Worm (Caenorhabditis elegans) whole organism, L4 larva: ENCODE data around the gene C55C3.73.

Experiments
- F37D6.2 ChIP-seq: sonication (generic microtip); optimal IDR thresholded peaks from 2 replicates; lab custom pipeline; 2016; ENCODE audit warnings: mild to moderate bottlenecking, missing genetic modification characterization, missing compliant biosample characterization
- R02D3.7 ChIP-seq: fragments of 150-350 bp; sonication (generic microtip); optimal IDR thresholded peaks from 3 replicates; lab custom pipeline; 2014; ENCODE audit warnings: missing biosample characterization, missing genetic modification characterization
- T20F7.1 ChIP-seq: fragments of 200-800 bp; sonication (Bioruptor generic); optimal IDR thresholded peaks from 2 replicates; lab custom pipeline; 2018; ENCODE audit warnings: mild to moderate bottlenecking, missing genetic modification characterization, missing compliant biosample characterization
- Y48G9A.11 ChIP-seq: fragments of 200-800 bp; sonication (Bioruptor generic); IDR thresholded peaks from 2 replicates; pipeline ENCODE4 v1.3.6; 2022; ENCODE audit warnings: missing genetic modification reagents, missing genetic modification characterization, missing compliant biosample characterization
- Y75B8A.6 ChIP-seq: fragments of 200-800 bp; sonication (Bioruptor generic); IDR thresholded peaks from 2 replicates; pipeline ENCODE4 v1.3.6; 2022; ENCODE audit warnings: missing genetic modification reagents, missing genetic modification characterization, missing compliant biosample characterization
- ZK337.2 ChIP-seq: fragments of 200-800 bp; sonication (Bioruptor generic); IDR thresholded peaks from 2 replicates; pipeline ENCODE4 v1.3.6; 2022; ENCODE audit warnings: missing genetic modification reagents, missing genetic modification characterization, missing compliant biosample characterization
- ZK546.5 ChIP-seq, 2 experiments: sonication (generic microtip); optimal IDR thresholded peaks; 2 replicates each; lab custom pipeline; 2017; ENCODE audit warnings: missing biosample characterization in 2 of 2, missing genetic modification characterization in 2 of 2
- aha-1 ChIP-seq: fragments of 150-350 bp; peaks from one replicate; lab custom pipeline; 2014; ENCODE audit warnings: missing biosample characterization, missing genetic modification characterization
- aly-2 ChIP-seq: sonication (generic microtip); optimal IDR thresholded peaks from 2 replicates; lab custom pipeline; 2018; ENCODE audit warnings: missing biosample characterization, missing genetic modification characterization
- ama-1 ChIP-seq: fragments of 150-350 bp; optimal IDR thresholded peaks from 2 replicates; lab custom pipeline; 2014; ENCODE audit warnings: inconsistent platforms, mixed read lengths
- ceh-62 ChIP-seq: sonication (generic microtip); optimal IDR thresholded peaks from 2 replicates; lab custom pipeline; 2017; ENCODE audit warnings: missing biosample characterization, missing genetic modification characterization
- ceh-82 ChIP-seq: sonication (generic microtip); optimal IDR thresholded peaks from 2 replicates; lab custom pipeline; 2017; ENCODE audit warnings: missing biosample characterization, missing genetic modification characterization
- ces-1 ChIP-seq: fragments of 150-350 bp; sonication (generic microtip); optimal IDR thresholded peaks from 4 replicates; lab custom pipeline; 2014; ENCODE audit warnings: missing biosample characterization, missing genetic modification reagents, missing genetic modification characterization
- ctbp-1 ChIP-seq: fragments of 200-800 bp; sonication (Bioruptor generic); IDR thresholded peaks from 2 replicates; pipeline ENCODE4 v1.3.6; 2022; ENCODE audit warnings: missing genetic modification reagents, missing genetic modification characterization, missing compliant biosample characterization
- daf-12 ChIP-seq: fragments of 150-350 bp; optimal IDR thresholded peaks from 2 replicates; lab custom pipeline; 2014; ENCODE audit warnings: missing biosample characterization, missing genetic modification reagents, missing genetic modification characterization
- daf-16 ChIP-seq, 3 experiments: sonication (generic microtip); optimal IDR thresholded peaks; 2 replicates each; lab custom pipeline; 2016 to 2017; ENCODE audit warnings: missing genetic modification characterization in 3 of 3, missing genetic modification reagents in 3 of 3, mild to moderate bottlenecking in 2 of 3, missing compliant biosample characterization in 2 of 3, missing biosample characterization in 1 of 3, moderate library complexity in 1 of 3
- daf-19 ChIP-seq: fragments of 200-800 bp; sonication (Bioruptor generic); conservative IDR thresholded peaks from 2 replicates; pipeline ENCODE4 v1.3.6; 2022; ENCODE audit warnings: missing genetic modification characterization, missing compliant biosample characterization
- daf-8 ChIP-seq: fragments of 200-800 bp; sonication (Bioruptor generic); IDR thresholded peaks from 2 replicates; pipeline ENCODE4 v1.3.6; 2022; ENCODE audit warnings: missing genetic modification characterization, missing compliant biosample characterization
- dmd-8 ChIP-seq: fragments of 200-800 bp; sonication (Bioruptor generic); IDR thresholded peaks from 2 replicates; pipeline ENCODE4 v1.3.6; 2022; ENCODE audit warnings: missing genetic modification characterization, missing compliant biosample characterization
- dve-1 ChIP-seq: sonication (generic microtip); optimal IDR thresholded peaks from 2 replicates; lab custom pipeline; 2017; ENCODE audit warnings: antibody characterized with exemption, mild to moderate bottlenecking, missing genetic modification characterization, missing compliant biosample characterization; ENCODE audit not compliant: insufficient read depth
- egl-27 ChIP-seq: sonication (generic microtip); optimal IDR thresholded peaks from 3 replicates; lab custom pipeline; 2017; ENCODE audit warnings: missing biosample characterization, missing genetic modification reagents, missing genetic modification characterization
- egl-43 ChIP-seq: fragments of 200-800 bp; sonication (Bioruptor generic); IDR thresholded peaks from 2 replicates; pipeline ENCODE4 v1.3.6; 2022; ENCODE audit warnings: missing genetic modification reagents, missing genetic modification characterization, missing compliant biosample characterization
- fkh-10 ChIP-seq: fragments of 150-350 bp; optimal IDR thresholded peaks from 2 replicates; lab custom pipeline; 2014; ENCODE audit warnings: missing biosample characterization, missing genetic modification reagents, missing genetic modification characterization
- gei-8 ChIP-seq: fragments of 200-800 bp; sonication (Bioruptor generic); optimal IDR thresholded peaks from 2 replicates; lab custom pipeline; 2018; ENCODE audit warnings: mild to moderate bottlenecking, missing genetic modification characterization, missing compliant biosample characterization
- hif-1 ChIP-seq, 2 experiments: sonication (generic microtip); optimal IDR thresholded peaks; 2 replicates each; lab custom pipeline; 2016 to 2017; ENCODE audit warnings: missing compliant biosample characterization in 2 of 2, missing genetic modification characterization in 2 of 2, missing genetic modification reagents in 2 of 2, missing genotype in 2 of 2, mild to moderate bottlenecking in 1 of 2
- hlh-11 ChIP-seq: fragments of 200-800 bp; sonication (Bioruptor generic); optimal IDR thresholded peaks from 2 replicates; lab custom pipeline; 2018; ENCODE audit warnings: mild to moderate bottlenecking, missing genetic modification characterization, missing compliant biosample characterization
- hlh-30 ChIP-seq: sonication (generic microtip); optimal IDR thresholded peaks from 2 replicates; lab custom pipeline; 2017; ENCODE audit warnings: antibody characterized with exemption, mild to moderate bottlenecking, missing genetic modification characterization, missing compliant biosample characterization; ENCODE audit not compliant: insufficient read depth
- jun-1 ChIP-seq: fragments of 150-350 bp; optimal IDR thresholded peaks from 2 replicates; lab custom pipeline; 2014; ENCODE audit warnings: missing biosample characterization, missing genetic modification reagents, missing genetic modification characterization
- lim-7 ChIP-seq: fragments of 200-800 bp; sonication (Bioruptor generic); IDR thresholded peaks from 2 replicates; pipeline ENCODE4 v1.3.6; 2022; ENCODE audit warnings: missing genetic modification characterization, missing compliant biosample characterization
- lin-1 ChIP-seq: fragments of 200-800 bp; sonication (Bioruptor generic); IDR thresholded peaks from 2 replicates; pipeline ENCODE4 v1.3.6; 2022; ENCODE audit warnings: missing genetic modification reagents, missing genetic modification characterization, missing compliant biosample characterization
- lin-13 ChIP-seq: fragments of 150-350 bp; optimal IDR thresholded peaks from 2 replicates; lab custom pipeline; 2014; ENCODE audit warnings: missing biosample characterization, missing genetic modification reagents, missing genetic modification characterization
- lin-15B ChIP-seq: fragments of 150-350 bp; sonication (generic microtip); optimal IDR thresholded peaks from 3 replicates; lab custom pipeline; 2014; ENCODE audit warnings: missing biosample characterization, missing genetic modification characterization
- madf-5 ChIP-seq, 2 experiments: fragments of 200-800 bp; sonication (Bioruptor generic); IDR thresholded peaks; 2 replicates each; pipeline ENCODE4 v1.3.6; 2022; ENCODE audit warnings: missing compliant biosample characterization in 2 of 2, missing genetic modification characterization in 2 of 2
- madf-9 ChIP-seq: fragments of 200-800 bp; sonication (Bioruptor generic); conservative IDR thresholded peaks from 2 replicates; pipeline ENCODE4 v1.3.6; 2022; ENCODE audit warnings: missing genetic modification reagents, missing genetic modification characterization, missing compliant biosample characterization
- mep-1 ChIP-seq: fragments of 150-350 bp; sonication (generic microtip); optimal IDR thresholded peaks from 3 replicates; lab custom pipeline; 2014; ENCODE audit warnings: missing biosample characterization, missing genetic modification characterization
- nhr-10 ChIP-seq: fragments of 150-350 bp; optimal IDR thresholded peaks from 2 replicates; lab custom pipeline; 2014; ENCODE audit warnings: missing biosample characterization, missing genetic modification characterization
- nhr-42 ChIP-seq: fragments of 200-800 bp; sonication (Bioruptor generic); IDR thresholded peaks from 2 replicates; pipeline ENCODE4 v1.3.6; 2022; ENCODE audit warnings: missing genetic modification characterization, missing compliant biosample characterization
- nhr-48 ChIP-seq: sonication (generic microtip); optimal IDR thresholded peaks from 2 replicates; lab custom pipeline; 2016; ENCODE audit warnings: mild to moderate bottlenecking, missing genetic modification characterization, missing compliant biosample characterization
- pha-4 ChIP-seq, 2 experiments: fragments of 150-350 bp in 1 of 2; fragments of 200-800 bp in 1 of 2; sonication (Bioruptor generic) in 1 of 2; IDR thresholded peaks in 1 of 2; optimal IDR thresholded peaks in 1 of 2; 2 replicates each; pipeline versions ENCODE4 v1.3.6 to Lab custom; 2014 to 2022; ENCODE audit warnings: missing genetic modification characterization in 2 of 2, missing genetic modification reagents in 2 of 2, missing biosample characterization in 1 of 2, missing compliant biosample characterization in 1 of 2
- php-3 ChIP-seq: fragments of 200-800 bp; sonication (Bioruptor generic); IDR thresholded peaks from 2 replicates; pipeline ENCODE4 v1.3.6; 2022; ENCODE audit warnings: missing genetic modification reagents, missing genetic modification characterization, missing compliant biosample characterization
- pqm-1 ChIP-seq: sonication (generic microtip); optimal IDR thresholded peaks from 2 replicates; lab custom pipeline; 2017; ENCODE audit warnings: missing biosample characterization, missing genetic modification characterization
- saeg-2 ChIP-seq: fragments of 200-800 bp; sonication (Bioruptor generic); IDR thresholded peaks from 2 replicates; pipeline ENCODE4 v1.3.6; 2022; ENCODE audit warnings: missing genetic modification reagents, missing genetic modification characterization, missing compliant biosample characterization
- set-16 ChIP-seq: fragments of 200-800 bp; sonication (Bioruptor generic); IDR thresholded peaks from 2 replicates; pipeline ENCODE4 v1.3.6; 2022; ENCODE audit warnings: missing genetic modification reagents, missing genetic modification characterization, missing compliant biosample characterization
- skn-1 ChIP-seq: fragments of 150-350 bp; optimal IDR thresholded peaks from 2 replicates; lab custom pipeline; 2014; ENCODE audit warnings: missing biosample characterization, missing genetic modification characterization
- snpc-4 ChIP-seq: fragments of 150-350 bp; optimal IDR thresholded peaks from 2 replicates; lab custom pipeline; 2014; ENCODE audit warnings: missing biosample characterization, missing genetic modification characterization
- tag-97 ChIP-seq: fragments of 200-800 bp; sonication (Bioruptor generic); IDR thresholded peaks from 2 replicates; pipeline ENCODE4 v1.3.6; 2022; ENCODE audit warnings: missing genetic modification characterization, missing compliant biosample characterization
- tra-1 ChIP-seq: fragments of 200-800 bp; sonication (Bioruptor generic); IDR thresholded peaks from 2 replicates; pipeline ENCODE4 v1.3.6; 2022; ENCODE audit warnings: missing genetic modification reagents, missing genetic modification characterization, missing compliant biosample characterization
- unc-130 ChIP-seq: sonication (generic microtip); optimal IDR thresholded peaks from 2 replicates; lab custom pipeline; 2016; ENCODE audit warnings: missing genetic modification reagents, missing genetic modification characterization, missing compliant biosample characterization
- zag-1 ChIP-seq: fragments of 150-350 bp; optimal IDR thresholded peaks from 2 replicates; lab custom pipeline; 2014; ENCODE audit warnings: missing biosample characterization, missing genetic modification characterization
- zfp-3 ChIP-seq: fragments of 200-800 bp; sonication (Bioruptor generic); conservative IDR thresholded peaks from 2 replicates; pipeline ENCODE4 v1.3.6; 2022; ENCODE audit warnings: missing genetic modification reagents, missing genetic modification characterization, missing compliant biosample characterization
- ztf-11 ChIP-seq: fragments of 150-350 bp; optimal IDR thresholded peaks from 2 replicates; lab custom pipeline; 2014; ENCODE audit warnings: missing biosample characterization, missing genetic modification characterization
- ztf-7 ChIP-seq: fragments of 150-350 bp; optimal IDR thresholded peaks from 2 replicates; lab custom pipeline; 2014; ENCODE audit warnings: missing biosample characterization, missing genetic modification characterization

The C55C3.73 gene

ce11 chrIV:5655966-5656389 is 47.3 kb downstream of the C55C3.73 start (continued):
- TF ChIP-seq mep-1 (tag; lab: Kevin White, UChicago) (peak; percentile 77), dmd-8 (GFP tag; lab: Robert Waterston, UW) (no peak), hlh-30 (tag; lab: Kevin White, UChicago) (peak; percentile 51), dve-1 (peak; percentile 81), daf-12 (tag; lab: Kevin White, UChicago) (no peak), snpc-4 (tag; lab: Kevin White, UChicago) (no peak), zfp-3 (no peak), unc-130 (no peak), aly-2 (tag; lab: Kevin White, UChicago) (no peak), ZK546.5 (tag; optimal IDR thresholded peaks at IDR 0.05; lab: Kevin White, UChicago) (no peak), ceh-82 (no peak), aha-1 (tag; lab: Kevin White, UChicago) (peak; percentile 100), tra-1 (GFP tag; lab: Robert Waterston, UW) (peak; percentile 63; the same call in 1 of the 2 replicates), hlh-11 (peak; percentile 87), nhr-48 (tag; lab: Kevin White, UChicago) (peak; percentile 73), F37D6.2 (tag; lab: Kevin White, UChicago) (no peak), nhr-42 (no peak), tag-97 (GFP tag; lab: Robert Waterston, UW) (no peak), ZK337.2 (GFP tag; lab: Robert Waterston, UW) (no peak), skn-1 (no peak), fkh-10 (GFP tag; lab: Kevin White, UChicago) (no peak), nhr-10 (tag; lab: Kevin White, UChicago) (peak; percentile 71), daf-19 (GFP tag; lab: Robert Waterston, UW) (no peak), set-16 (no peak), egl-43 (GFP tag; lab: Robert Waterston, UW) (no peak), daf-16 (GFP tag; optimal IDR thresholded peaks at IDR 0.05; lab: Kevin White, UChicago) (no peak), daf-16 (tag; optimal IDR thresholded peaks at IDR 0.05; lab: Kevin White, UChicago) (peak; percentile 30), R02D3.7 (tag; lab: Kevin White, UChicago) (no peak), gei-8 (GFP tag; lab: Kevin White, UChicago) (no peak), ama-1 (lab: Kevin White, UChicago) (no peak), ces-1 (GFP tag; lab: Kevin White, UChicago) (no peak), ztf-11 (tag; lab: Kevin White, UChicago) (no peak), jun-1 (tag; lab: Kevin White, UChicago) (no peak), egl-27 (no peak), ceh-62 (tag; lab: Kevin White, UChicago) (no peak), Y75B8A.6 (GFP tag; lab: Robert Waterston, UW) (peak; percentile 43; the same call in 1 of the 2 replicates), lim-7 (GFP tag; lab: Robert Waterston, UW) (no peak), lin-1 (GFP tag; lab: Robert Waterston, UW) (no peak), saeg-2 (GFP tag; lab: Robert Waterston, UW) (no peak), lin-15B (tag; lab: Kevin White, UChicago) (peak; percentile 3), hif-1 (tag; optimal IDR thresholded peaks at IDR 0.05; lab: Kevin White, UChicago) (peak; percentile 88 to 100), ctbp-1 (no peak), pha-4 (GFP tag; IDR thresholded peaks at IDR 0.05; lab: Robert Waterston, UW) (peak; percentile 63; the same call in 1 of the 2 replicates), pha-4 (tag; optimal IDR thresholded peaks at IDR 0.05; lab: Kevin White, UChicago) (no peak), daf-8 (GFP tag; lab: Robert Waterston, UW) (no peak), ztf-7 (tag; lab: Kevin White, UChicago) (no peak), pqm-1 (tag; lab: Kevin White, UChicago) (no peak), madf-9 (GFP tag; lab: Robert Waterston, UW) (no peak; the same call in 1 of the 2 replicates), zag-1 (tag; lab: Kevin White, UChicago) (no peak), lin-13 (GFP tag; lab: Kevin White, UChicago) (peak; percentile 95), T20F7.1 (peak; percentile 53), php-3 (no peak), madf-5 (GFP tag; IDR thresholded peaks at IDR 0.05; lab: Robert Waterston, UW) (no peak), Y48G9A.11 (GFP tag; lab: Robert Waterston, UW) (no peak)
